Worm (Caenorhabditis elegans) whole organism, young adult: ENCODE data around the gene pals-20.

Experiments
- F22D6.2 ChIP-seq: sonication (generic microtip); optimal IDR thresholded peaks from 2 replicates; lab custom pipeline; 2016; ENCODE audit warnings: mild to moderate bottlenecking, missing genetic modification characterization, missing compliant biosample characterization
- F55B11.4 ChIP-seq: sonication (generic microtip); optimal IDR thresholded peaks from 2 replicates; lab custom pipeline; 2016; ENCODE audit warnings: missing compliant biosample characterization, missing genetic modification characterization, borderline replicate concordance; ENCODE audit not compliant: insufficient read depth
- Y56A3A.18 ChIP-seq: fragments of 200-800 bp; sonication (Bioruptor generic); IDR thresholded peaks from 2 replicates; pipeline ENCODE4 v1.3.6; 2022; ENCODE audit warnings: missing genetic modification reagents, missing genetic modification characterization, missing compliant biosample characterization
- Y67H2A.10 ChIP-seq: fragments of 200-800 bp; sonication (Bioruptor generic); conservative IDR thresholded peaks from 2 replicates; pipeline ENCODE4 v1.3.6; 2022; ENCODE audit warnings: missing genetic modification reagents, missing genetic modification characterization, missing compliant biosample characterization
- Y95B8A.8 ChIP-seq: fragments of 200-800 bp; sonication (Bioruptor generic); IDR thresholded peaks from 2 replicates; pipeline ENCODE4 v1.3.6; 2022; ENCODE audit warnings: missing genetic modification reagents, missing genetic modification characterization, missing compliant biosample characterization
- ZK185.1 ChIP-seq: sonication (generic microtip); optimal IDR thresholded peaks from 2 replicates; lab custom pipeline; 2016; ENCODE audit warnings: mild to moderate bottlenecking, missing genetic modification characterization, missing compliant biosample characterization; ENCODE audit not compliant: poor library complexity, severe bottlenecking
- ama-1 ChIP-seq, 3 experiments: fragments of 150-350 bp in 1 of 3; sonication (generic microtip) in 2 of 3; optimal IDR thresholded peaks; 2 replicates each; lab custom pipeline; 2014 to 2018; ENCODE audit warnings: missing biosample characterization in 2 of 3, missing genetic modification characterization in 2 of 3, missing genetic modification reagents in 2 of 3
- aptf-2 ChIP-seq: fragments of 200-800 bp; sonication (Bioruptor generic); conservative IDR thresholded peaks from 2 replicates; pipeline ENCODE4 v1.3.6; 2022; ENCODE audit warnings: missing genetic modification reagents, missing genetic modification characterization, missing compliant biosample characterization
- attf-3 ChIP-seq: fragments of 200-800 bp; sonication (Bioruptor generic); conservative IDR thresholded peaks from 2 replicates; pipeline ENCODE4 v1.3.6; 2022; ENCODE audit warnings: missing genetic modification reagents, missing genetic modification characterization, missing compliant biosample characterization
- bed-2 ChIP-seq: fragments of 200-800 bp; sonication (Bioruptor generic); IDR thresholded peaks from 2 replicates; pipeline ENCODE4 v1.3.6; 2022; ENCODE audit warnings: missing genetic modification reagents, missing genetic modification characterization, missing compliant biosample characterization
- ceh-40 ChIP-seq: fragments of 200-800 bp; sonication (Bioruptor generic); IDR thresholded peaks from 2 replicates; pipeline ENCODE4 v1.3.6; 2022; ENCODE audit warnings: missing genetic modification characterization, missing compliant biosample characterization
- ceh-58 ChIP-seq: fragments of 200-800 bp; sonication (Bioruptor generic); IDR thresholded peaks from 2 replicates; pipeline ENCODE4 v1.3.6; 2022; ENCODE audit warnings: missing genetic modification characterization, missing compliant biosample characterization
- ceh-79 ChIP-seq: sonication (generic microtip); optimal IDR thresholded peaks from 2 replicates; lab custom pipeline; 2017; ENCODE audit warnings: mild to moderate bottlenecking, missing genetic modification characterization, missing compliant biosample characterization
- ceh-91 ChIP-seq: fragments of 200-800 bp; sonication (Bioruptor generic); IDR thresholded peaks from 2 replicates; pipeline ENCODE4 v1.3.6; 2022; ENCODE audit warnings: missing genetic modification reagents, missing genetic modification characterization, missing compliant biosample characterization
- chd-7 ChIP-seq: sonication (generic microtip); optimal IDR thresholded peaks from 2 replicates; lab custom pipeline; 2016; ENCODE audit warnings: mild to moderate bottlenecking, missing genetic modification characterization, moderate library complexity, missing compliant biosample characterization
- dpl-1 ChIP-seq: fragments of 150-350 bp; optimal IDR thresholded peaks from 2 replicates; lab custom pipeline; 2014; ENCODE audit warnings: missing biosample characterization, missing genetic modification reagents, missing genetic modification characterization
- efl-1 ChIP-seq: fragments of 150-350 bp; optimal IDR thresholded peaks from 2 replicates; lab custom pipeline; 2014; ENCODE audit warnings: missing biosample characterization, missing genetic modification reagents, missing genetic modification characterization
- egl-44 ChIP-seq: fragments of 200-800 bp; sonication (Bioruptor generic); IDR thresholded peaks from 2 replicates; pipeline ENCODE4 v1.3.6; 2022; ENCODE audit warnings: missing genetic modification reagents, missing genetic modification characterization, missing compliant biosample characterization
- ets-4 ChIP-seq: fragments of 200-800 bp; sonication (Bioruptor generic); optimal IDR thresholded peaks from 2 replicates; lab custom pipeline; 2018; ENCODE audit warnings: mild to moderate bottlenecking, missing genetic modification characterization, missing compliant biosample characterization
- gei-17 ChIP-seq: fragments of 200-800 bp; sonication (Bioruptor generic); optimal IDR thresholded peaks from 2 replicates; lab custom pipeline; 2018; ENCODE audit warnings: mild to moderate bottlenecking, missing genetic modification characterization, missing compliant biosample characterization
- hlh-12 ChIP-seq: sonication (generic microtip); optimal IDR thresholded peaks from 2 replicates; lab custom pipeline; 2016; ENCODE audit warnings: missing genetic modification characterization, missing compliant biosample characterization
- hlh-26 ChIP-seq: fragments of 200-800 bp; sonication (Bioruptor generic); conservative IDR thresholded peaks from 2 replicates; pipeline ENCODE4 v1.3.6; 2022; ENCODE audit warnings: missing genetic modification reagents, missing genetic modification characterization, missing compliant biosample characterization
- let-526 ChIP-seq: fragments of 200-800 bp; sonication (Bioruptor generic); IDR thresholded peaks from 2 replicates; pipeline ENCODE4 v1.3.6; 2022; ENCODE audit warnings: missing genetic modification reagents, missing genetic modification characterization, missing compliant biosample characterization
- lin-26 ChIP-seq: fragments of 200-800 bp; sonication (Bioruptor generic); IDR thresholded peaks from 2 replicates; pipeline ENCODE4 v1.3.6; 2022; ENCODE audit warnings: missing genetic modification reagents, missing genetic modification characterization, missing compliant biosample characterization
- lin-35 ChIP-seq, 3 experiments: fragments of 150-350 bp in 2 of 3; sonication (generic microtip) in 1 of 3; optimal IDR thresholded peaks; 2 replicates each; lab custom pipeline; 2014 to 2018; ENCODE audit warnings: missing biosample characterization in 3 of 3, missing genetic modification characterization in 3 of 3, missing genetic modification reagents in 3 of 3
- lir-1 ChIP-seq: fragments of 200-800 bp; sonication (Bioruptor generic); conservative IDR thresholded peaks from 2 replicates; pipeline ENCODE4 v1.3.6; 2022; ENCODE audit warnings: missing genetic modification reagents, missing genetic modification characterization, missing compliant biosample characterization
- madf-10 ChIP-seq: sonication (generic microtip); optimal IDR thresholded peaks from 2 replicates; lab custom pipeline; 2016; ENCODE audit warnings: mild to moderate bottlenecking, missing genetic modification characterization, missing compliant biosample characterization
- madf-6 ChIP-seq: fragments of 200-800 bp; sonication (Bioruptor generic); IDR thresholded peaks from 2 replicates; pipeline ENCODE4 v1.3.6; 2022; ENCODE audit warnings: missing genetic modification reagents, missing genetic modification characterization, missing compliant biosample characterization
- mcd-1 ChIP-seq: fragments of 200-800 bp; sonication (Bioruptor generic); IDR thresholded peaks from 2 replicates; pipeline ENCODE4 v1.3.6; 2022; ENCODE audit warnings: missing genetic modification reagents, missing genetic modification characterization, missing compliant biosample characterization
- nfyb-1 ChIP-seq: fragments of 200-800 bp; sonication (Bioruptor generic); IDR thresholded peaks from 2 replicates; pipeline ENCODE4 v1.3.6; 2022; ENCODE audit warnings: missing genetic modification reagents, missing genetic modification characterization, missing compliant biosample characterization
- nhr-120 ChIP-seq: fragments of 200-800 bp; sonication (Bioruptor generic); IDR thresholded peaks from 2 replicates; pipeline ENCODE4 v1.3.6; 2022; ENCODE audit warnings: missing genetic modification characterization, missing compliant biosample characterization
- nhr-27 ChIP-seq: fragments of 200-800 bp; sonication (Bioruptor generic); optimal IDR thresholded peaks from 2 replicates; lab custom pipeline; 2018; ENCODE audit warnings: mild to moderate bottlenecking, missing genetic modification characterization, moderate library complexity, missing compliant biosample characterization
- nhr-80 ChIP-seq: sonication (generic microtip); optimal IDR thresholded peaks from 2 replicates; lab custom pipeline; 2016; ENCODE audit warnings: missing genetic modification characterization, missing compliant biosample characterization
- rec-8 ChIP-seq, 2 experiments: sonication (generic microtip); optimal IDR thresholded peaks; 2 replicates each; lab custom pipeline; 2016; ENCODE audit warnings: mild to moderate bottlenecking in 2 of 2, missing genetic modification characterization in 2 of 2, missing genetic modification reagents in 2 of 2, missing genotype in 2 of 2, missing biosample characterization in 1 of 2, missing compliant biosample characterization in 1 of 2, moderate library complexity in 1 of 2
- repo-1 ChIP-seq: sonication (generic microtip); optimal IDR thresholded peaks from 2 replicates; lab custom pipeline; 2017; ENCODE audit warnings: mild to moderate bottlenecking, missing genetic modification characterization, missing compliant biosample characterization
- rpc-1 ChIP-seq, 2 experiments: fragments of 150-350 bp in 1 of 2; sonication (generic microtip) in 1 of 2; optimal IDR thresholded peaks; 2 replicates each; lab custom pipeline; 2014 to 2018; ENCODE audit warnings: missing biosample characterization in 1 of 2, missing genetic modification characterization in 1 of 2, missing genetic modification reagents in 1 of 2, missing genotype in 1 of 2
- snpc-3.4 ChIP-seq: sonication (generic microtip); optimal IDR thresholded peaks from 2 replicates; lab custom pipeline; 2017; ENCODE audit warnings: missing genetic modification characterization, mild to moderate bottlenecking, missing compliant biosample characterization, antibody characterized with exemption, moderate library complexity, missing genotype, missing genetic modification reagents
- snpc-4 ChIP-seq, 5 experiments: fragments of 150-350 bp in 1 of 5; sonication (generic microtip) in 4 of 5; optimal IDR thresholded peaks; 2 replicates each; lab custom pipeline; 2014 to 2018; ENCODE audit warnings: missing genetic modification characterization in 5 of 5, missing biosample characterization in 3 of 5, antibody characterized with exemption in 2 of 5, mild to moderate bottlenecking in 2 of 5, missing compliant biosample characterization in 2 of 5, missing genotype in 2 of 5, moderate library complexity in 2 of 5, missing genetic modification reagents in 1 of 5
- sptf-2 ChIP-seq: fragments of 200-800 bp; sonication (Bioruptor generic); optimal IDR thresholded peaks from 2 replicates; lab custom pipeline; 2018; ENCODE audit warnings: mild to moderate bottlenecking, missing genetic modification characterization, missing compliant biosample characterization
- tbp1 ChIP-seq: fragments of 200-800 bp; sonication (Bioruptor generic); optimal IDR thresholded peaks from 2 replicates; lab custom pipeline; 2018; ENCODE audit warnings: mild to moderate bottlenecking, missing genetic modification characterization, missing compliant biosample characterization
- tlf-1 ChIP-seq: fragments of 200-800 bp; sonication (Bioruptor generic); optimal IDR thresholded peaks from 2 replicates; lab custom pipeline; 2018; ENCODE audit warnings: mild to moderate bottlenecking, missing genetic modification characterization, missing compliant biosample characterization
- unc-62 ChIP-seq: fragments of 150-350 bp; optimal IDR thresholded peaks from 2 replicates; lab custom pipeline; 2014; ENCODE audit warnings: missing biosample characterization, missing genetic modification reagents, missing genetic modification characterization
- xnd-1 ChIP-seq: sonication (generic microtip); optimal IDR thresholded peaks from 2 replicates; lab custom pipeline; 2016; ENCODE audit warnings: missing genotype, missing genetic modification reagents, missing genetic modification characterization, missing compliant biosample characterization
- ztf-18 ChIP-seq: sonication (generic microtip); optimal IDR thresholded peaks from 2 replicates; lab custom pipeline; 2016; ENCODE audit warnings: missing genotype, mild to moderate bottlenecking, missing genetic modification characterization, missing compliant biosample characterization
- ztf-25 ChIP-seq: fragments of 200-800 bp; sonication (Bioruptor generic); IDR thresholded peaks from 2 replicates; pipeline ENCODE4 v1.3.6; 2022; ENCODE audit warnings: missing genetic modification reagents, missing genetic modification characterization, missing compliant biosample characterization
- ztf-28 ChIP-seq: fragments of 200-800 bp; sonication (Bioruptor generic); IDR thresholded peaks from 2 replicates; pipeline ENCODE4 v1.3.6; 2022; ENCODE audit warnings: missing genetic modification reagents, missing genetic modification characterization, missing compliant biosample characterization
- ztf-6 ChIP-seq: fragments of 200-800 bp; sonication (Bioruptor generic); IDR thresholded peaks from 2 replicates; pipeline ENCODE4 v1.3.6; 2022; ENCODE audit warnings: missing genetic modification reagents, missing genetic modification characterization, missing compliant biosample characterization

The pals-20 gene

ce11 chrIII:1418709-1419108, 30.6 kb upstream of the pals-20 start:
- TF ChIP-seq ceh-40 (GFP tag; lab: Robert Waterston, UW) (no peak), ama-1 (optimal IDR thresholded peaks at IDR 0.05; lab: Kevin White, UChicago) (no peak), ama-1 (GFP tag; optimal IDR thresholded peaks at IDR 0.05; lab: Kevin White, UChicago) (no peak), rpc-1 (optimal IDR thresholded peaks at IDR 0.05; lab: Kevin White, UChicago) (peak; percentile 14), rpc-1 (tag; optimal IDR thresholded peaks at IDR 0.05; lab: Kevin White, UChicago) (no peak), ztf-25 (GFP tag; lab: Robert Waterston, UW) (no peak), bed-2 (GFP tag; lab: Robert Waterston, UW) (no peak), ztf-18 (no peak), madf-10 (tag; lab: Kevin White, UChicago) (peak; percentile 71), Y95B8A.8 (peak; percentile 84), ceh-79 (no peak), snpc-4 (GFP tag; optimal IDR thresholded peaks at IDR 0.05; lab: Kevin White, UChicago) (peak; percentile 47), snpc-4 (tag; optimal IDR thresholded peaks at IDR 0.05; lab: Kevin White, UChicago) (peak; percentile 27 to 83 (median 60)), Y56A3A.18 (GFP tag; lab: Robert Waterston, UW) (0 out of 2 replicates have a peak, but pooled peaks have one; percentile 15), chd-7 (tag; lab: Kevin White, UChicago) (no peak), nfyb-1 (GFP tag; lab: Robert Waterston, UW) (peak; percentile 94), madf-6 (GFP tag; lab: Robert Waterston, UW) (peak; percentile 72), nhr-80 (tag; lab: Kevin White, UChicago) (peak; percentile 62), tlf-1 (GFP tag; lab: Kevin White, UChicago) (peak; percentile 83), dpl-1 (GFP tag; lab: Kevin White, UChicago) (peak; percentile 29), aptf-2 (GFP tag; lab: Robert Waterston, UW) (no peak), ztf-6 (no peak), ztf-28 (peak; percentile 85; the same call in 1 of the 2 replicates), lin-35 (GFP tag; optimal IDR thresholded peaks at IDR 0.05; lab: Kevin White, UChicago) (peak in 1 of 3 experiments; percentile 74), nhr-120 (GFP tag; lab: Robert Waterston, UW) (no peak), xnd-1 (no peak), hlh-12 (tag; lab: Kevin White, UChicago) (no peak), lin-26 (peak; percentile 26), gei-17 (peak; percentile 21), repo-1 (peak; percentile 2), F55B11.4 (tag; lab: Kevin White, UChicago) (no peak), ceh-58 (no peak), lir-1 (GFP tag; lab: Robert Waterston, UW) (0 out of 2 replicates have a peak, but pooled peaks have one; percentile 36), ZK185.1 (peak; percentile 49), hlh-26 (GFP tag; lab: Robert Waterston, UW) (no peak), egl-44 (GFP tag; lab: Robert Waterston, UW) (0 out of 2 replicates have a peak, but pooled peaks have one; percentile 44), sptf-2 (GFP tag; lab: Kevin White, UChicago) (no peak), F22D6.2 (tag; lab: Kevin White, UChicago) (no peak), nhr-27 (tag; lab: Kevin White, UChicago) (no peak), snpc-3.4 (tag; lab: Kevin White, UChicago) (peak; percentile 32), unc-62 (no peak), rec-8 (tag; optimal IDR thresholded peaks at IDR 0.05; lab: Kevin White, UChicago) (no peak), mcd-1 (GFP tag; lab: Robert Waterston, UW) (peak; percentile 93), attf-3 (GFP tag; lab: Robert Waterston, UW) (peak; percentile 43; the same call in 1 of the 2 replicates), ets-4 (no peak), efl-1 (GFP tag; lab: Kevin White, UChicago) (peak; percentile 18), Y67H2A.10 (GFP tag; lab: Robert Waterston, UW) (peak; percentile 73), ceh-91 (peak; percentile 74), tbp1 (GFP tag; lab: Kevin White, UChicago) (peak; percentile 69), let-526 (GFP tag; lab: Robert Waterston, UW) (no peak)
